Fruit fly (Drosophila melanogaster): ENCODE data around the gene CG10183.

DNA sequence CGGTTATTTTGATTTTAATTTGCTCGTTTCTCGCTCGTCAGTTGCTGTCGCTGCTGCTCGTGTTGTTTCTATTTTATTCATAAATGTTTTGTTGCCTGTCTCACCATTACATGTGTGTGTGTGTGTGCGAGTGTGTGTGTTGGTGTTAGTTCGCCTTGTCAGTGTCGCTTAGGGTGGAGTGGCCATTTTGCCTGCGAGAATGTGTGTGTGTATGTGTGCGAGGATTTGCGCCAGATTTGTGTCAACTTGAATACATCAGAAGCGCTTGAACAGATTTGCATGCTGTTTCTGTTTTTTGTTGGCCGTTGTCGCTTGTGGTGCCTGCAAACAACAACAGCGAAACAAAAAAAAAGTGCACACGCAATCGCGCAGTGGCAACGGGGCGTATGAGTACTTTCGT, 29.6 kb downstream of the CG10183 start:
- no peak for TF ChIP-seq CG3032 (tag; optimal IDR thresholded peaks at IDR 0.05)
- TF ChIP-seq CG3919 (GFP tag; optimal IDR thresholded peaks at IDR 0.05): no peak
- TF ChIP-seq achi (GFP tag; optimal IDR thresholded peaks at IDR 0.05): no peak
- no peak for TF ChIP-seq CG16779 (tag; optimal IDR thresholded peaks at IDR 0.05)
- no peak for TF ChIP-seq CG11902 (GFP tag; optimal IDR thresholded peaks at IDR 0.05)
- TF ChIP-seq vri (GFP tag; optimal IDR thresholded peaks at IDR 0.05): no peak
- TF ChIP-seq CG9139 (GFP tag; optimal IDR thresholded peaks at IDR 0.05): no peak
- no peak for TF ChIP-seq CG11762 (GFP tag; optimal IDR thresholded peaks at IDR 0.05; ENCODE audit: insufficient read depth)
- no peak for TF ChIP-seq Hr4 (GFP tag; optimal IDR thresholded peaks at IDR 0.05)
- TF ChIP-seq Sox15 (GFP tag; optimal IDR thresholded peaks at IDR 0.05): no peak
- no peak for TF ChIP-seq topi (GFP tag; optimal IDR thresholded peaks at IDR 0.05)
